Worm (Caenorhabditis elegans): ENCODE measurements around the gene ncx-1.

ce11 chrV:20165808-20166207, 45.3 kb upstream of the ncx-1 start:
- no peak for TF ChIP-seq mdl-1 (tag; optimal IDR thresholded peaks at IDR 0.05)
- no peak for TF ChIP-seq blmp-1 (tag; optimal IDR thresholded peaks at IDR 0.05; ENCODE audit: insufficient read depth)
- TF ChIP-seq mab-5 (tag; optimal IDR thresholded peaks at IDR 0.05): no peak
- no peak for TF ChIP-seq dmd-4 (tag; optimal IDR thresholded peaks at IDR 0.05)
- TF ChIP-seq nhr-6 (tag; optimal IDR thresholded peaks at IDR 0.05): no peak
